Fruit fly (Drosophila melanogaster) S2 (cell line): ENCODE data around the gene CG3225.

ENCODE experiments used
- CG8478 ChIP-seq: fragments of >200 bp; optimal IDR thresholded peaks from 2 replicates; lab custom pipeline; 2018
- CTCF ChIP-seq, 2 experiments: fragments of >200 bp; optimal IDR thresholded peaks; 2 replicates each; lab custom pipeline; 2018

dm6 chr2L:4821757-4822156 is 3.7 kb upstream of the CG3225 start, which contains the start of gene CG15628:
- TF ChIP-seq CTCF (optimal IDR thresholded peaks at IDR 0.05; lab: Kevin White, UChicago) (no peak), CG8478 (lab: Kevin White, UChicago) (no peak)
